Worm (Caenorhabditis elegans) whole organism, mixed stage, embryonic: ENCODE data around the gene dbn-1.

ENCODE experiments used
- bed-3 ChIP-seq: fragments of 200-800 bp; sonication (Bioruptor generic); optimal IDR thresholded peaks from 3 replicates; lab custom pipeline; 2018; ENCODE audit warnings: mild to moderate bottlenecking, missing genetic modification characterization, moderate library complexity, missing compliant biosample characterization
- blmp-1 ChIP-seq: fragments of 150-350 bp; optimal IDR thresholded peaks from 2 replicates; lab custom pipeline; 2014; ENCODE audit warnings: missing biosample characterization, missing genetic modification characterization
- ceh-39 ChIP-seq: fragments of 150-350 bp; optimal IDR thresholded peaks from 2 replicates; lab custom pipeline; 2014; ENCODE audit warnings: missing biosample characterization, missing genetic modification characterization
- ceh-43 ChIP-seq: fragments of 200-800 bp; sonication (Bioruptor generic); optimal IDR thresholded peaks from 2 replicates; lab custom pipeline; 2018; ENCODE audit warnings: mild to moderate bottlenecking, missing genetic modification characterization, moderate library complexity, missing compliant biosample characterization
- ceh-83 ChIP-seq: fragments of 200-800 bp; sonication (Bioruptor generic); optimal IDR thresholded peaks from 2 replicates; lab custom pipeline; 2018; ENCODE audit warnings: mild to moderate bottlenecking, missing genetic modification characterization, missing compliant biosample characterization
- ces-1 ChIP-seq: fragments of 150-350 bp; optimal IDR thresholded peaks from 2 replicates; lab custom pipeline; 2014; ENCODE audit warnings: missing biosample characterization, missing genetic modification reagents, missing genetic modification characterization
- cnd-1 ChIP-seq: fragments of 200-800 bp; sonication (Bioruptor generic); optimal IDR thresholded peaks from 2 replicates; lab custom pipeline; 2018; ENCODE audit warnings: mild to moderate bottlenecking, missing genetic modification characterization, missing compliant biosample characterization
- drap-1 ChIP-seq: fragments of 200-800 bp; sonication (Bioruptor generic); optimal IDR thresholded peaks from 3 replicates; lab custom pipeline; 2018; ENCODE audit warnings: mild to moderate bottlenecking, missing genetic modification characterization, missing compliant biosample characterization
- elt-1 ChIP-seq: sonication (generic microtip); optimal IDR thresholded peaks from 2 replicates; lab custom pipeline; 2017; ENCODE audit warnings: missing genetic modification characterization, mild to moderate bottlenecking, missing compliant biosample characterization, antibody characterized with exemption, moderate library complexity, borderline replicate concordance; ENCODE audit not compliant: insufficient read depth
- elt-3 ChIP-seq: fragments of 150-350 bp; optimal IDR thresholded peaks from 2 replicates; lab custom pipeline; 2014; ENCODE audit warnings: missing biosample characterization, missing genetic modification characterization
- flh-1 ChIP-seq: fragments of 200-800 bp; sonication (Bioruptor generic); optimal IDR thresholded peaks from 2 replicates; lab custom pipeline; 2018; ENCODE audit warnings: mild to moderate bottlenecking, missing genetic modification characterization, moderate library complexity, missing compliant biosample characterization
- ham-2 ChIP-seq: fragments of 200-800 bp; sonication (Bioruptor generic); optimal IDR thresholded peaks from 2 replicates; lab custom pipeline; 2018; ENCODE audit warnings: mild to moderate bottlenecking, missing genetic modification characterization, missing compliant biosample characterization
- hlh-1 ChIP-seq: fragments of 150-350 bp; optimal IDR thresholded peaks from 2 replicates; lab custom pipeline; 2014; ENCODE audit warnings: missing biosample characterization, missing genetic modification reagents, missing genetic modification characterization
- lin-13 ChIP-seq: fragments of 150-350 bp; optimal IDR thresholded peaks from 2 replicates; lab custom pipeline; 2014; ENCODE audit warnings: missing biosample characterization, missing genetic modification characterization
- lin-32 ChIP-seq: fragments of 200-800 bp; sonication (Bioruptor generic); optimal IDR thresholded peaks from 2 replicates; lab custom pipeline; 2018; ENCODE audit warnings: mild to moderate bottlenecking, missing genetic modification characterization, missing compliant biosample characterization
- lsy-2 ChIP-seq: fragments of 150-350 bp; optimal IDR thresholded peaks from 2 replicates; lab custom pipeline; 2014; ENCODE audit warnings: missing biosample characterization, missing genetic modification characterization
- mab-5 ChIP-seq: fragments of 150-350 bp; optimal IDR thresholded peaks from 2 replicates; lab custom pipeline; 2014; ENCODE audit warnings: missing biosample characterization, missing genetic modification characterization
- mls-2 ChIP-seq: sonication (generic microtip); optimal IDR thresholded peaks from 2 replicates; lab custom pipeline; 2016; ENCODE audit warnings: mild to moderate bottlenecking, missing genetic modification characterization, moderate library complexity, missing compliant biosample characterization
- nhr-2 ChIP-seq: fragments of 150-350 bp; optimal IDR thresholded peaks from 2 replicates; lab custom pipeline; 2014; ENCODE audit warnings: missing biosample characterization, missing genetic modification characterization
- nhr-237 ChIP-seq: fragments of 150-350 bp; optimal IDR thresholded peaks from 2 replicates; lab custom pipeline; 2014; ENCODE audit warnings: missing biosample characterization, missing genetic modification characterization
- nhr-28 ChIP-seq: fragments of 150-350 bp; optimal IDR thresholded peaks from 2 replicates; lab custom pipeline; 2014; ENCODE audit warnings: missing biosample characterization, missing genetic modification characterization
- nhr-76 ChIP-seq: sonication (generic microtip); optimal IDR thresholded peaks from 2 replicates; lab custom pipeline; 2017; ENCODE audit warnings: missing biosample characterization, missing genetic modification characterization
- pha-4 ChIP-seq: fragments of 150-350 bp; optimal IDR thresholded peaks from 2 replicates; lab custom pipeline; 2018; ENCODE audit warnings: missing biosample characterization, missing genetic modification reagents, missing genetic modification characterization
- sem-2 ChIP-seq: fragments of 200-800 bp; sonication (Bioruptor generic); optimal IDR thresholded peaks from 2 replicates; lab custom pipeline; 2018; ENCODE audit warnings: mild to moderate bottlenecking, missing genetic modification characterization, missing compliant biosample characterization
- snpc-4 ChIP-seq: fragments of 150-350 bp; optimal IDR thresholded peaks from 2 replicates; lab custom pipeline; 2014; ENCODE audit warnings: missing biosample characterization, missing genetic modification characterization
- sptf-1 ChIP-seq: sonication (generic microtip); optimal IDR thresholded peaks from 2 replicates; lab custom pipeline; 2017; ENCODE audit warnings: mild to moderate bottlenecking, missing genetic modification characterization, moderate library complexity, missing compliant biosample characterization
- tbx-8 ChIP-seq: fragments of 200-800 bp; sonication (Bioruptor generic); optimal IDR thresholded peaks from 2 replicates; lab custom pipeline; 2018; ENCODE audit warnings: mild to moderate bottlenecking, missing genetic modification characterization, moderate library complexity, missing compliant biosample characterization
- unc-120 ChIP-seq: sonication (generic microtip); optimal IDR thresholded peaks from 2 replicates; lab custom pipeline; 2017; ENCODE audit warnings: missing genetic modification characterization, missing compliant biosample characterization; ENCODE audit not compliant: poor library complexity, severe bottlenecking
- unc-39 ChIP-seq: fragments of 150-350 bp; optimal IDR thresholded peaks from 2 replicates; lab custom pipeline; 2014; ENCODE audit warnings: missing biosample characterization, missing genetic modification characterization
- unc-62 ChIP-seq: fragments of 150-350 bp; optimal IDR thresholded peaks from 2 replicates; lab custom pipeline; 2014; ENCODE audit warnings: missing biosample characterization, missing genetic modification reagents, missing genetic modification characterization
- zip-8 ChIP-seq: fragments of 150-350 bp; optimal IDR thresholded peaks from 2 replicates; lab custom pipeline; 2014; ENCODE audit warnings: missing biosample characterization, missing genetic modification characterization
- ztf-11 ChIP-seq: fragments of 150-350 bp; optimal IDR thresholded peaks from 2 replicates; lab custom pipeline; 2014; ENCODE audit warnings: missing biosample characterization, missing genetic modification characterization

dbn-1 gene

DNA sequence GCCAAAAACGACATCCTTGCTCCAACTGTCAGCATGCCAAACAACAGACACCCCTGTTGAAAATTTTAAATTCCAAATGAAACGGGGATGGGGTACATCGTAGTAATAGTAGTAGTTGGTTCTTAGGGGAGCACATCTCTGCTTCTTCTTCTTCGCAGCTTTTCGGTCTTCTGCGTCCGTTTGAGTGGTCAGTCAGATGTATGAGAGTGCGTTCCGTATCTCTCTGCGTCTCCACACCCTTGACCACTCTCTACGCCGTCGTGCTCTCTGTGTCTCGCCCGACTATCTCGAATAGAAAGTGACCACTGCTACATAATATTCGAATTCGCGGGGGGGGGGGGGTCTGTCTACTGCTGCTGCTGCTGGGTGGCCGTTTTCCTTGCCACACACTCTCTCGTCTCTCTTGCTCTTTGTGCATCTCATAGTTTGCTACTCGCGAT is 49.0 kb downstream of the dbn-1 start:
- TF ChIP-seq ham-2 (GFP tag; lab: Kevin White, UChicago), result peak; percentile 62
- peak; percentile 53 for TF ChIP-seq cnd-1 (tag; lab: Kevin White, UChicago)
- no peak for TF ChIP-seq mab-5
- TF ChIP-seq mls-2 (tag; lab: Kevin White, UChicago), result peak; percentile 71
- TF ChIP-seq pha-4 (tag; lab: Kevin White, UChicago), result peak; percentile 95
- TF ChIP-seq blmp-1 (tag; lab: Kevin White, UChicago), result no peak
- peak; percentile 5 for TF ChIP-seq unc-120
- no peak for TF ChIP-seq nhr-2 (tag; lab: Kevin White, UChicago)
- TF ChIP-seq sem-2 (GFP tag; lab: Kevin White, UChicago), result peak; percentile 29
- peak; percentile 53 for TF ChIP-seq unc-62 (GFP tag; lab: Kevin White, UChicago)
- TF ChIP-seq lin-13, result no peak
- TF ChIP-seq ceh-83 (GFP tag; lab: Kevin White, UChicago), result no peak
- peak; percentile 27 for TF ChIP-seq ces-1 (GFP tag; lab: Kevin White, UChicago)
- TF ChIP-seq lin-32, result no peak
- no peak for TF ChIP-seq nhr-76
- TF ChIP-seq drap-1 (GFP tag; lab: Kevin White, UChicago), result peak; percentile 28
- TF ChIP-seq unc-39 (tag; lab: Kevin White, UChicago), result no peak
- TF ChIP-seq nhr-237, result peak; percentile 57
- TF ChIP-seq elt-1, result no peak
- no peak for TF ChIP-seq elt-3 (tag; lab: Kevin White, UChicago)
- no peak for TF ChIP-seq tbx-8 (GFP tag; lab: Kevin White, UChicago)
- TF ChIP-seq ceh-43, result no peak
- peak; percentile 69 for TF ChIP-seq hlh-1 (tag; lab: Kevin White, UChicago)
- peak; percentile 53 for TF ChIP-seq lsy-2 (tag; lab: Kevin White, UChicago)
- TF ChIP-seq snpc-4 (tag; lab: Kevin White, UChicago), result no peak
- TF ChIP-seq flh-1, result no peak
- peak; percentile 60 for TF ChIP-seq sptf-1
- TF ChIP-seq nhr-28 (tag; lab: Kevin White, UChicago), result no peak
- peak; percentile 23 for TF ChIP-seq bed-3 (GFP tag; lab: Kevin White, UChicago)

- TF ChIP-seq lsy-2 (tag; lab: Kevin White, UChicago) (no peak), ztf-11 (no peak), zip-8 (tag; lab: Kevin White, UChicago) (no peak), unc-39 (tag; lab: Kevin White, UChicago) (no peak), ham-2 (GFP tag; lab: Kevin White, UChicago) (no peak), ceh-39 (no peak), unc-62 (GFP tag; lab: Kevin White, UChicago) (no peak), mab-5 (no peak)
Measured at ce11 chrIII:13710666-13711065, 51.2 kb downstream of the dbn-1 start.
